Worm (Caenorhabditis elegans): Measurements from ENCODE around the gene rme-2.
"Not testable (repeated sequence)": the region's sequence is repeated elsewhere in the genome, so short reads cannot be mapped to it uniquely, and the experiment has no call there.

rme-2 gene

DNA sequence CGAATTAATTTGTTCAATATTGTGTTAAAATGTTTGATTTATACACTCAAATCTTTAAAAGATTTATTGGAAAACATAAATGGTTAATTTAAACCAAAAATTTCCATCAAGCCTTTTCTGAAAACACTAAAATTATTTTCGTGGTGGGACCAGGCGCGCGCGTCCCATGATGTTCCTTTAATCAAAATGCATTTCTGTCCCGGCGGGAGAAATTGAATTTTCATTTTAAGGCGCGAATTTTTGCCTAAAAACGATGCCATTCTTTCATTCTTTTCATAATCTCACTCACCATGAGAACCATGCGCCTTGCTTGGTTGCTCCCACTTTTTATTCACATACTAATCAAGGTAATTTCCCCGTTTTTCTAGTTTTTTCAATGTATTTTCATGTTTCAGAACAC, at the start of gene rme-2:
Gene rme-2 (plus strand): TSS at position 288 of the 400 bp plus-strand sequence.
- no peak for TF ChIP-seq ama-1 (optimal IDR thresholded peaks at IDR 0.05)
- TF ChIP-seq pes-1 (GFP tag; IDR thresholded peaks at IDR 0.05): no peak
- TF ChIP-seq F13C5.2 (tag; optimal IDR thresholded peaks at IDR 0.05): no peak
- no peak for TF ChIP-seq aly-1 (tag; optimal IDR thresholded peaks at IDR 0.05)
- no peak for TF ChIP-seq hmg-4 (GFP tag; optimal IDR thresholded peaks at IDR 0.05)
- no peak for TF ChIP-seq B0310.2 (tag; optimal IDR thresholded peaks at IDR 0.05)
- no peak for TF ChIP-seq hmbx-1 (tag; optimal IDR thresholded peaks at IDR 0.05)
- TF ChIP-seq hnd-1 (tag; optimal IDR thresholded peaks at IDR 0.05): no peak
- no peak for TF ChIP-seq scrt-1 (GFP tag; IDR thresholded peaks at IDR 0.05)
- no peak for TF ChIP-seq ceh-13 (GFP tag; optimal IDR thresholded peaks at IDR 0.05)

- TF ChIP-seq hnd-1 (tag; optimal IDR thresholded peaks at IDR 0.05) (no peak), ets-7 (tag; optimal IDR thresholded peaks at IDR 0.05) (no peak), sea-1 (GFP tag; conservative IDR thresholded peaks at IDR 0.05) (no peak), ceh-36 (tag; optimal IDR thresholded peaks at IDR 0.05) (no peak), hmbx-1 (tag; optimal IDR thresholded peaks at IDR 0.05) (no peak), ceh-13 (GFP tag; optimal IDR thresholded peaks at IDR 0.05) (no peak)
Observed at ce11 chrIV:5438705-5439104, 31.1 kb upstream of the rme-2 start, which contains the start of gene mgl-3. Gene mgl-3 (plus strand): TSS chrIV:5439005.

- no peak for TF ChIP-seq flt-1 (GFP tag; IDR thresholded peaks at IDR 0.05)
- no peak for TF ChIP-seq hmg-4 (GFP tag; optimal IDR thresholded peaks at IDR 0.05)
- TF ChIP-seq tbx-37 (GFP tag; conservative IDR thresholded peaks at IDR 0.05): no peak
- TF ChIP-seq ets-7 (tag; optimal IDR thresholded peaks at IDR 0.05): no peak
- TF ChIP-seq tra-4 (tag; optimal IDR thresholded peaks at IDR 0.05): no peak
- no peak for TF ChIP-seq F13C5.2 (tag; optimal IDR thresholded peaks at IDR 0.05)
- TF ChIP-seq sea-1 (GFP tag; conservative IDR thresholded peaks at IDR 0.05): no peak
- no peak for TF ChIP-seq aly-1 (tag; optimal IDR thresholded peaks at IDR 0.05)
- TF ChIP-seq ama-1 (optimal IDR thresholded peaks at IDR 0.05): no peak
Observed at ce11 chrIV:5452667-5453066, 17.2 kb upstream of the rme-2 start, which contains the start of gene Y4C6A.4. Gene Y4C6A.4 (plus strand): TSS chrIV:5452967.

DNA sequence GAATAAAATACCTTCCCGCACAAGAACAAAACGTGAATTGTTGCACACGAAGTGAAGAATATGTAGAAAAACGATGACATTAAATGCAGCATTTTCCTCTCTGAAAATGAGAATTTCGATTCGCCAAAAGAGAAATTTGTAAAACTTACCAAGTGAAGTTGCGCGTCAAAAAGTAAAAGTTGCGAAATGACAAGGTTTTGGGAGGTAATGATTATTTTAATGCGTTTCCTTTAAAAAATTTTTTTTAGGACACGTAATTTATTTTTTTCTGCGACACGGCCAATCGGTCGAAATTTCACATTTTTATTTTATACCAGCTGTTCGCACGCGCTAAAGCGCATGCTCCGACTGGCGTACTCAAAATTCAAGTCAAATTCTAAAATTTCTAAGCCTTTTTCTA, 13.8 kb upstream of the rme-2 start, which contains the start of gene Y4C6A.3:
Gene Y4C6A.3 (minus strand): TSS at position 101 of the 400 bp plus-strand sequence.
- not testable (repeated sequence) for TF ChIP-seq hnd-1, aly-1, tra-4 (tag; optimal IDR thresholded peaks at IDR 0.05)

DNA sequence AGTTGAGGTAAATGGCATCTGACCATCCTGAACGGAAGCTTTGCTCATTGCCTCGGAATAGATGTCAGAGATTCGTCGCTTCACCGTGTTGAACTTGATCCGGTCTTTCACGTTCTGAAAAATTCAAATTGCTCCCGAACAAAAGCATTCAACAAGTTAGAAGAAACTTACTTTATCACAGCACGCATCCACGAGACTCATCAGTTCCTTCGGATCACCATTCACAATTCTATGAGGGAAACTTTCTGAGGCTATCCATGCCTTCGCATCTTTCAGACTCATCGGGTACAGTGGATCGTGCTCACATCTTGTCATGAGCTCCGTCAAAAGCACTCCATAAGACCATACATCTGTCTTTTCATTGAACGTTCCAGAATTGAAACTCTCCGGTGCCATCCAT, 7.0 kb upstream of the rme-2 start:
- TF ChIP-seq flt-1 (GFP tag; IDR thresholded peaks at IDR 0.05) (no peak), hnd-1 (tag; optimal IDR thresholded peaks at IDR 0.05) (no peak), scrt-1 (GFP tag; IDR thresholded peaks at IDR 0.05) (no peak), F13C5.2 (tag; optimal IDR thresholded peaks at IDR 0.05) (no peak), pes-1 (GFP tag; IDR thresholded peaks at IDR 0.05) (no peak), hmg-4 (GFP tag; optimal IDR thresholded peaks at IDR 0.05) (no peak), tbx-11 (GFP tag; IDR thresholded peaks at IDR 0.05) (no peak), ama-1 (optimal IDR thresholded peaks at IDR 0.05) (no peak), B0310.2 (tag; optimal IDR thresholded peaks at IDR 0.05) (no peak), ceh-13 (GFP tag; optimal IDR thresholded peaks at IDR 0.05) (no peak), sea-1 (GFP tag; conservative IDR thresholded peaks at IDR 0.05) (no peak), hmbx-1 (tag; optimal IDR thresholded peaks at IDR 0.05) (no peak)

- TF ChIP-seq ama-1 (optimal IDR thresholded peaks at IDR 0.05); hnd-1 (tag; optimal IDR thresholded peaks at IDR 0.05); aly-1 (tag; optimal IDR thresholded peaks at IDR 0.05): not testable (repeated sequence)
Observed at ce11 chrIV:5464403-5464802, 5.4 kb upstream of the rme-2 start, which contains the start of gene Y52D5A.2. Gene Y52D5A.2 (minus strand): TSS chrIV:5464503.

DNA sequence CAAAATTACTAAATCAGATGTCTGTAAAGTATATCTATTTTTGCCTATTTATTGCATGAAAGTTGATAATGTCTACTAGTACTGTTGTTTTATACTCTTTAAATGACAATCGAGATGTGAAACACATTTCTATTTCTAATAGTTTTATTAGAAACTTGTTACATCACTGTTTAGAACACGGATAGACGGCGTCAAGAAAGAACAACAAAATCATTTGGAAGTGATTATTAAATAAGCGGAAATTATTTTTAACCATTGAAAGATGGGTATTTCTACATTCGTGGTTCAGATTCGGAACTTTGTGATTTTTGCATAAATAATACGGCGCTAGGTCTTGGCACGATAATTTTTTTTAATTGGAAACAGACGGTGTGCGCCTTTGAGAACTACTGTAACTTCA, 3.3 kb downstream of the rme-2 start:
- TF ChIP-seq ets-7 (tag; optimal IDR thresholded peaks at IDR 0.05): no peak
- TF ChIP-seq tbx-37 (GFP tag; conservative IDR thresholded peaks at IDR 0.05): no peak
- no peak for TF ChIP-seq F13C5.2 (tag; optimal IDR thresholded peaks at IDR 0.05)
- no peak for TF ChIP-seq flt-1 (GFP tag; IDR thresholded peaks at IDR 0.05)
- TF ChIP-seq aly-1 (tag; optimal IDR thresholded peaks at IDR 0.05): no peak
- no peak for TF ChIP-seq scrt-1 (GFP tag; IDR thresholded peaks at IDR 0.05)
- TF ChIP-seq tra-4 (tag; optimal IDR thresholded peaks at IDR 0.05): no peak
- no peak for TF ChIP-seq ceh-36 (tag; optimal IDR thresholded peaks at IDR 0.05)
- TF ChIP-seq ceh-13 (GFP tag; optimal IDR thresholded peaks at IDR 0.05): no peak
- TF ChIP-seq B0310.2 (tag; optimal IDR thresholded peaks at IDR 0.05): no peak
- no peak for TF ChIP-seq sea-1 (GFP tag; conservative IDR thresholded peaks at IDR 0.05)
- no peak for TF ChIP-seq pes-1 (GFP tag; IDR thresholded peaks at IDR 0.05)
- TF ChIP-seq hmg-4 (GFP tag; optimal IDR thresholded peaks at IDR 0.05): no peak
- TF ChIP-seq ama-1 (optimal IDR thresholded peaks at IDR 0.05): no peak
- TF ChIP-seq hmbx-1 (tag; optimal IDR thresholded peaks at IDR 0.05): no peak
- TF ChIP-seq tbx-11 (GFP tag; IDR thresholded peaks at IDR 0.05): no peak
- TF ChIP-seq hnd-1 (tag; optimal IDR thresholded peaks at IDR 0.05): no peak

DNA sequence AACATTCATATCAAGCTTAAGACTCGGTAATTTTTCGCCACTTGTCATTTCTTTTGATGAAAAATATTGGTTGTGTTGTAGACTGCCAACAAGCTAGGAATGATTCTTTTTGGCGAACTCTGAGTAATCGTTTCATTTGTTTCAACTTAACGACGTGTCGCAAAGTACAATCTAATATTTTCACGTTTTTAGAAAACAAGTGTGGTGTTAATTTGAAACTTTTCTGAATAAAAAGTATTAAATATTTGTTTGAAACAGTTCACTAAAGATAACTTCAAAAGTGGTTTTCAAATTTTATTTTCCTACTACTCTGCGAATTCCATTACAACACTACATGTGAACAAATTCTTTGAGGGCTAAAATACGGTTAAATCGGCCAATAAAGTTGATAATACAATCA, 6.6 kb downstream of the rme-2 start, which contains the start of gene T11F8.4:
Gene T11F8.4 (minus strand): TSS at position 101 of the 400 bp plus-strand sequence.
- TF ChIP-seq tbx-11 (GFP tag; IDR thresholded peaks at IDR 0.05) (no peak), hmg-4 (GFP tag; optimal IDR thresholded peaks at IDR 0.05) (no peak), flt-1 (GFP tag; IDR thresholded peaks at IDR 0.05) (no peak), ceh-13 (GFP tag; optimal IDR thresholded peaks at IDR 0.05) (no peak), pes-1 (GFP tag; IDR thresholded peaks at IDR 0.05) (no peak), scrt-1 (GFP tag; IDR thresholded peaks at IDR 0.05) (no peak), ama-1 (optimal IDR thresholded peaks at IDR 0.05) (no peak), hnd-1 (tag; optimal IDR thresholded peaks at IDR 0.05) (no peak), F13C5.2 (tag; optimal IDR thresholded peaks at IDR 0.05) (no peak), aly-1 (tag; optimal IDR thresholded peaks at IDR 0.05) (no peak)

Data from whole organism, early embryonic.